Worm (Caenorhabditis elegans): Measurements from ENCODE around the gene gst-24.
A peak's percentile ranks its signal among the peaks of the same experiment; 100 is the strongest.

gst-24 gene

ce11 chrII:13585655-13586170 lies 25.5 kb downstream of the gst-24 start, which contains the start of gene Y48E1B.8:
TSS of gene Y48E1B.8 (plus strand) at chrII:13585705.
- TF ChIP-seq nhr-232 (tag; optimal IDR thresholded peaks at IDR 0.05): no peak
- peak; percentile 14 for TF ChIP-seq C08G9.2 (tag; optimal IDR thresholded peaks at IDR 0.05)
- no peak for TF ChIP-seq hlh-8 (tag; optimal IDR thresholded peaks at IDR 0.05)

- peak; percentile 70 for TF ChIP-seq ceh-31 (tag; optimal IDR thresholded peaks at IDR 0.05)
- TF ChIP-seq tbx-2 (tag; optimal IDR thresholded peaks at IDR 0.05): peak; percentile 50
- no peak for TF ChIP-seq pag-3 (tag; optimal IDR thresholded peaks at IDR 0.05; ENCODE audit: borderline replicate concordance)
- TF ChIP-seq pha-4 (tag; optimal IDR thresholded peaks at IDR 0.05): no peak
- TF ChIP-seq pqm-1 (tag; optimal IDR thresholded peaks at IDR 0.05): no peak
- no peak for TF ChIP-seq lim-6 (tag; optimal IDR thresholded peaks at IDR 0.05)
- TF ChIP-seq ceh-6 (GFP tag; optimal IDR thresholded peaks at IDR 0.05): no peak
- no peak for TF ChIP-seq gmeb-2 (tag; optimal IDR thresholded peaks at IDR 0.05)
- no peak for TF ChIP-seq ets-4 (tag; optimal IDR thresholded peaks at IDR 0.05)
- TF ChIP-seq ceh-18 (tag; optimal IDR thresholded peaks at IDR 0.05): peak; percentile 33
- no peak for TF ChIP-seq ama-1 (optimal IDR thresholded peaks at IDR 0.05)
- TF ChIP-seq hlh-30 (tag; optimal IDR thresholded peaks at IDR 0.05; ENCODE audit: insufficient read depth): peak; percentile 62
- no peak for TF ChIP-seq odd-2 (tag; optimal IDR thresholded peaks at IDR 0.05)
- no peak for TF ChIP-seq fkh-6 (tag; optimal IDR thresholded peaks at IDR 0.05)
- no peak for TF ChIP-seq Y22D7AL.16 (tag; optimal IDR thresholded peaks at IDR 0.05)
- TF ChIP-seq hlh-6 (tag; optimal IDR thresholded peaks at IDR 0.05): no peak
- no peak for TF ChIP-seq unc-86 (tag; optimal IDR thresholded peaks at IDR 0.05)
- peak; percentile 75 for TF ChIP-seq unc-42 (tag; optimal IDR thresholded peaks at IDR 0.05)
- TF ChIP-seq hlh-13 (GFP tag; optimal IDR thresholded peaks at IDR 0.05): no peak
- no peak for TF ChIP-seq ceh-22 (tag; optimal IDR thresholded peaks at IDR 0.05)
- TF ChIP-seq unc-55 (GFP tag; optimal IDR thresholded peaks at IDR 0.05): no peak
- TF ChIP-seq ahr-1 (tag; optimal IDR thresholded peaks at IDR 0.05): no peak
- no peak for TF ChIP-seq syd-9 (tag; optimal IDR thresholded peaks at IDR 0.05)
- TF ChIP-seq elt-2 (tag; optimal IDR thresholded peaks at IDR 0.05): no peak
- TF ChIP-seq ztf-16 (tag; optimal IDR thresholded peaks at IDR 0.05): no peak
- TF ChIP-seq dve-1 (tag; optimal IDR thresholded peaks at IDR 0.05): no peak
- no peak for TF ChIP-seq eyg-1 (tag; optimal IDR thresholded peaks at IDR 0.05)
- TF ChIP-seq pha-2 (tag; optimal IDR thresholded peaks at IDR 0.05): no peak
- TF ChIP-seq tbx-7 (tag; optimal IDR thresholded peaks at IDR 0.05): no peak
- TF ChIP-seq rnt-1 (tag; optimal IDR thresholded peaks at IDR 0.05): no peak
- TF ChIP-seq zip-5 (tag; optimal IDR thresholded peaks at IDR 0.05): no peak
- peak; percentile 69 for TF ChIP-seq ceh-48 (tag; optimal IDR thresholded peaks at IDR 0.05)
- TF ChIP-seq mec-3 (tag; optimal IDR thresholded peaks at IDR 0.05; ENCODE audit: borderline replicate concordance): no peak
- TF ChIP-seq ceh-30 (tag; optimal IDR thresholded peaks at IDR 0.05): no peak
- no peak for TF ChIP-seq ceh-19 (GFP tag; optimal IDR thresholded peaks at IDR 0.05)
- TF ChIP-seq fkh-10 (GFP tag; optimal IDR thresholded peaks at IDR 0.05): no peak
- peak; percentile 16 for TF ChIP-seq pros-1 (tag; optimal IDR thresholded peaks at IDR 0.05)
- TF ChIP-seq ref-2 (tag; optimal IDR thresholded peaks at IDR 0.05): no peak
- TF ChIP-seq fax-1 (tag; optimal IDR thresholded peaks at IDR 0.05): no peak
- TF ChIP-seq T23F11.4 (GFP tag; optimal IDR thresholded peaks at IDR 0.05): no peak
- TF ChIP-seq unc-3 (GFP tag; conservative IDR thresholded peaks at IDR 0.05): no peak
- peak; percentile 3 for TF ChIP-seq unc-3 (tag; optimal IDR thresholded peaks at IDR 0.05)
- no peak for TF ChIP-seq madf-2 (tag; optimal IDR thresholded peaks at IDR 0.05)
- TF ChIP-seq pax-1 (tag; optimal IDR thresholded peaks at IDR 0.05): no peak
- TF ChIP-seq ttx-3 (tag; optimal IDR thresholded peaks at IDR 0.05): no peak
- TF ChIP-seq sdc-2 (tag; optimal IDR thresholded peaks at IDR 0.05): no peak
- TF ChIP-seq sox-2 (GFP tag; IDR thresholded peaks at IDR 0.05): no peak
These were observed 35.9 kb downstream of the gst-24 start, which contains the start of the genes mrpl-37 and lin-38 for ce11 chrII:13575018-13575948. TSS of gene mrpl-37 (minus strand) at chrII:13575068. TSS of gene lin-38 (plus strand) at chrII:13575925.
